Worm (Caenorhabditis elegans): ENCODE results near the gene F53F1.3.

ce11 chrV:13413301-13413700 lies 5.3 kb downstream of the F53F1.3 start:
- TF ChIP-seq nhr-12 (tag; optimal IDR thresholded peaks at IDR 0.05) (no peak), zag-1 (tag; optimal IDR thresholded peaks at IDR 0.05) (no peak), swsn-7 (tag; optimal IDR thresholded peaks at IDR 0.05) (no peak), dpl-1 (GFP tag; optimal IDR thresholded peaks at IDR 0.05) (no peak)
